Worm (Caenorhabditis elegans) whole organism, L3 larva: Measurements from ENCODE around the gene K02E10.6.

Experiments
- R02D3.7 ChIP-seq: fragments of 150-350 bp; optimal IDR thresholded peaks from 2 replicates; lab custom pipeline; 2014; ENCODE audit warnings: missing biosample characterization, missing genetic modification characterization
- ceh-16 ChIP-seq: sonication (generic microtip); optimal IDR thresholded peaks from 2 replicates; lab custom pipeline; 2017; ENCODE audit warnings: missing biosample characterization, missing genetic modification characterization
- elt-3 ChIP-seq, 3 experiments: fragments of 150-350 bp in 1 of 3; sonication (generic microtip) in 2 of 3; optimal IDR thresholded peaks; 2 replicates in 2 of 3; 4 replicates in 1 of 3; lab custom pipeline; 2014 to 2017; ENCODE audit warnings: missing biosample characterization in 3 of 3, missing genetic modification characterization in 3 of 3
- nhr-11 ChIP-seq: fragments of 150-350 bp; optimal IDR thresholded peaks from 2 replicates; lab custom pipeline; 2014; ENCODE audit warnings: missing biosample characterization, missing genetic modification characterization
- pha-4 ChIP-seq: fragments of 150-350 bp; optimal IDR thresholded peaks from 2 replicates; lab custom pipeline; 2014; ENCODE audit warnings: missing biosample characterization, missing genetic modification reagents, missing genetic modification characterization
- snpc-4 ChIP-seq: fragments of 150-350 bp; optimal IDR thresholded peaks from 2 replicates; lab custom pipeline; 2014; ENCODE audit warnings: missing biosample characterization, missing genetic modification characterization
- unc-62 ChIP-seq: fragments of 150-350 bp; sonication (generic microtip); optimal IDR thresholded peaks from 4 replicates; lab custom pipeline; 2014; ENCODE audit warnings: missing biosample characterization, missing genetic modification reagents, missing genetic modification characterization
- zag-1 ChIP-seq: fragments of 150-350 bp; optimal IDR thresholded peaks from 2 replicates; lab custom pipeline; 2014; ENCODE audit warnings: missing biosample characterization, missing genetic modification characterization
- ztf-11 ChIP-seq: fragments of 150-350 bp; optimal IDR thresholded peaks from 2 replicates; lab custom pipeline; 2014; ENCODE audit warnings: missing biosample characterization, missing genetic modification characterization

ce11 chrX:2526078-2526477, 43.5 kb upstream of the K02E10.6 start:
- no peak for TF ChIP-seq R02D3.7
- TF ChIP-seq pha-4 (tag; lab: Kevin White, UChicago): no peak
- TF ChIP-seq zag-1 (tag; lab: Kevin White, UChicago): no peak
- no peak for TF ChIP-seq nhr-11 (tag; lab: Kevin White, UChicago)
- no peak for TF ChIP-seq ceh-16 (tag; lab: Kevin White, UChicago)
- TF ChIP-seq snpc-4 (tag; lab: Kevin White, UChicago): no peak
- no peak for TF ChIP-seq unc-62 (GFP tag; lab: Kevin White, UChicago)
- no peak for TF ChIP-seq ztf-11
- no peak for TF ChIP-seq elt-3 (tag; optimal IDR thresholded peaks at IDR 0.05; lab: Kevin White, UChicago)
